Fruit fly (Drosophila melanogaster) whole organism, adult: Measurements from ENCODE around the gene AOX3.

ENCODE experiments used
- CG12768 ChIP-seq: fragments of 200-800 bp; sonication (Bioruptor generic); optimal IDR thresholded peaks from 2 replicates; lab custom pipeline; 2017; ENCODE audit warnings: missing biosample characterization, missing genetic modification characterization, mild to moderate bottlenecking, moderate library complexity, missing genetic modification reagents
- kay ChIP-seq: fragments of 200-800 bp; sonication (Bioruptor generic); peaks from one replicate; lab custom pipeline; 2016; ENCODE audit warnings: missing biosample characterization, missing genetic modification characterization, borderline replicate concordance
- ovo ChIP-seq: fragments of 200-800 bp; sonication (Bioruptor generic); optimal IDR thresholded peaks from 2 replicates; lab custom pipeline; 2016; ENCODE audit warnings: missing biosample characterization, missing genetic modification characterization
- tj ChIP-seq: fragments of 200-800 bp; sonication (Bioruptor generic); optimal IDR thresholded peaks from 3 replicates; lab custom pipeline; 2017; ENCODE audit warnings: missing biosample characterization, mild to moderate bottlenecking, missing genetic modification characterization, moderate library complexity

- TF ChIP-seq kay (GFP tag; lab: Kevin White, UChicago): no peak
- TF ChIP-seq CG12768: no peak
- TF ChIP-seq tj (GFP tag; lab: Kevin White, UChicago): no peak
- no peak for TF ChIP-seq ovo (GFP tag; lab: Kevin White, UChicago)
Measured at dm6 chr3R:15512249-15512648, 35.7 kb downstream of the AOX3 start.
